Worm (Caenorhabditis elegans) whole organism, L4 larva: Measurements from ENCODE around the gene D1005.10.

Experiments used
- D1046.2 ChIP-seq: fragments of 200-800 bp; sonication (Bioruptor generic); IDR thresholded peaks from 2 replicates; pipeline ENCODE4 v1.3.6; 2022; ENCODE audit warnings: missing genetic modification characterization, missing compliant biosample characterization
- Y105C5A.15 ChIP-seq: fragments of 200-800 bp; sonication (Bioruptor generic); IDR thresholded peaks from 2 replicates; pipeline ENCODE4 v1.3.6; 2022; ENCODE audit warnings: missing genetic modification characterization, missing compliant biosample characterization
- Y48G9A.11 ChIP-seq: fragments of 200-800 bp; sonication (Bioruptor generic); IDR thresholded peaks from 2 replicates; pipeline ENCODE4 v1.3.6; 2022; ENCODE audit warnings: missing genetic modification reagents, missing genetic modification characterization, missing compliant biosample characterization
- Y75B8A.6 ChIP-seq: fragments of 200-800 bp; sonication (Bioruptor generic); IDR thresholded peaks from 2 replicates; pipeline ENCODE4 v1.3.6; 2022; ENCODE audit warnings: missing genetic modification reagents, missing genetic modification characterization, missing compliant biosample characterization
- aha-1 ChIP-seq: fragments of 150-350 bp; peaks from one replicate; lab custom pipeline; 2014; ENCODE audit warnings: missing biosample characterization, missing genetic modification characterization
- ama-1 ChIP-seq: fragments of 150-350 bp; optimal IDR thresholded peaks from 2 replicates; lab custom pipeline; 2014; ENCODE audit warnings: inconsistent platforms, mixed read lengths
- ceh-62 ChIP-seq: sonication (generic microtip); optimal IDR thresholded peaks from 2 replicates; lab custom pipeline; 2017; ENCODE audit warnings: missing biosample characterization, missing genetic modification characterization
- ctbp-1 ChIP-seq: fragments of 200-800 bp; sonication (Bioruptor generic); IDR thresholded peaks from 2 replicates; pipeline ENCODE4 v1.3.6; 2022; ENCODE audit warnings: missing genetic modification reagents, missing genetic modification characterization, missing compliant biosample characterization
- daf-16 ChIP-seq, 3 experiments: sonication (generic microtip); optimal IDR thresholded peaks; 2 replicates each; lab custom pipeline; 2016 to 2017; ENCODE audit warnings: missing genetic modification characterization in 3 of 3, missing genetic modification reagents in 3 of 3, mild to moderate bottlenecking in 2 of 3, missing compliant biosample characterization in 2 of 3, missing biosample characterization in 1 of 3, moderate library complexity in 1 of 3
- dmd-8 ChIP-seq: fragments of 200-800 bp; sonication (Bioruptor generic); IDR thresholded peaks from 2 replicates; pipeline ENCODE4 v1.3.6; 2022; ENCODE audit warnings: missing genetic modification characterization, missing compliant biosample characterization
- duxl-1 ChIP-seq: sonication (generic microtip); optimal IDR thresholded peaks from 2 replicates; lab custom pipeline; 2016; ENCODE audit warnings: mild to moderate bottlenecking, missing genetic modification characterization, moderate library complexity, missing compliant biosample characterization; ENCODE audit not compliant: poor library complexity
- egl-43 ChIP-seq: fragments of 200-800 bp; sonication (Bioruptor generic); IDR thresholded peaks from 2 replicates; pipeline ENCODE4 v1.3.6; 2022; ENCODE audit warnings: missing genetic modification reagents, missing genetic modification characterization, missing compliant biosample characterization
- hmg-1.1 ChIP-seq: fragments of 200-800 bp; sonication (Bioruptor generic); IDR thresholded peaks from 2 replicates; pipeline ENCODE4 v1.3.6; 2022; ENCODE audit warnings: missing genetic modification reagents, missing genetic modification characterization, missing compliant biosample characterization
- lin-39 ChIP-seq: fragments of 150-350 bp; optimal IDR thresholded peaks from 2 replicates; lab custom pipeline; 2014; ENCODE audit warnings: missing biosample characterization, missing genetic modification reagents, missing genetic modification characterization
- lsy-2 ChIP-seq, 2 experiments: fragments of 150-350 bp in 1 of 2; sonication (generic microtip) in 1 of 2; optimal IDR thresholded peaks; 2 replicates each; lab custom pipeline; 2014 to 2017; ENCODE audit warnings: missing biosample characterization in 2 of 2, missing genetic modification characterization in 2 of 2
- madf-5 ChIP-seq, 2 experiments: fragments of 200-800 bp; sonication (Bioruptor generic); IDR thresholded peaks; 2 replicates each; pipeline ENCODE4 v1.3.6; 2022; ENCODE audit warnings: missing compliant biosample characterization in 2 of 2, missing genetic modification characterization in 2 of 2
- madf-9 ChIP-seq: fragments of 200-800 bp; sonication (Bioruptor generic); conservative IDR thresholded peaks from 2 replicates; pipeline ENCODE4 v1.3.6; 2022; ENCODE audit warnings: missing genetic modification reagents, missing genetic modification characterization, missing compliant biosample characterization
- mdl-1 ChIP-seq, 2 experiments: fragments of 150-350 bp in 1 of 2; sonication (generic microtip) in 1 of 2; optimal IDR thresholded peaks; 2 replicates each; lab custom pipeline; 2014 to 2017; ENCODE audit warnings: missing biosample characterization in 2 of 2, missing genetic modification characterization in 2 of 2
- mdt-29 ChIP-seq: fragments of 200-800 bp; sonication (Bioruptor generic); IDR thresholded peaks from 2 replicates; pipeline ENCODE4 v1.3.6; 2022; ENCODE audit warnings: missing genetic modification reagents, missing genetic modification characterization, missing compliant biosample characterization
- nhr-102 ChIP-seq: sonication (generic microtip); optimal IDR thresholded peaks from 2 replicates; lab custom pipeline; 2016; ENCODE audit warnings: mild to moderate bottlenecking, missing genetic modification characterization, moderate library complexity, missing compliant biosample characterization
- nhr-28 ChIP-seq: fragments of 150-350 bp; optimal IDR thresholded peaks from 2 replicates; lab custom pipeline; 2014; ENCODE audit warnings: missing biosample characterization, missing genetic modification characterization
- nhr-41 ChIP-seq: fragments of 200-800 bp; sonication (Bioruptor generic); IDR thresholded peaks from 2 replicates; pipeline ENCODE4 v1.3.6; 2022; ENCODE audit warnings: missing genetic modification reagents, missing genetic modification characterization, missing compliant biosample characterization
- nhr-77 ChIP-seq: fragments of 150-350 bp; optimal IDR thresholded peaks from 2 replicates; lab custom pipeline; 2014; ENCODE audit warnings: missing biosample characterization, missing genetic modification characterization
- pha-4 ChIP-seq, 2 experiments: fragments of 150-350 bp in 1 of 2; fragments of 200-800 bp in 1 of 2; sonication (Bioruptor generic) in 1 of 2; IDR thresholded peaks in 1 of 2; optimal IDR thresholded peaks in 1 of 2; 2 replicates each; pipeline versions ENCODE4 v1.3.6 to Lab custom; 2014 to 2022; ENCODE audit warnings: missing genetic modification characterization in 2 of 2, missing genetic modification reagents in 2 of 2, missing biosample characterization in 1 of 2, missing compliant biosample characterization in 1 of 2
- sdz-12 ChIP-seq: fragments of 200-800 bp; sonication (Bioruptor generic); optimal IDR thresholded peaks from 2 replicates; lab custom pipeline; 2018; ENCODE audit warnings: mild to moderate bottlenecking, missing genetic modification characterization, missing compliant biosample characterization
- set-16 ChIP-seq: fragments of 200-800 bp; sonication (Bioruptor generic); IDR thresholded peaks from 2 replicates; pipeline ENCODE4 v1.3.6; 2022; ENCODE audit warnings: missing genetic modification reagents, missing genetic modification characterization, missing compliant biosample characterization
- snpc-1.2 ChIP-seq: fragments of 200-800 bp; sonication (Bioruptor generic); IDR thresholded peaks from 2 replicates; pipeline ENCODE4 v1.3.6; 2022; ENCODE audit warnings: missing genetic modification reagents, missing genetic modification characterization, missing compliant biosample characterization
- tra-1 ChIP-seq: fragments of 200-800 bp; sonication (Bioruptor generic); IDR thresholded peaks from 2 replicates; pipeline ENCODE4 v1.3.6; 2022; ENCODE audit warnings: missing genetic modification reagents, missing genetic modification characterization, missing compliant biosample characterization
- unc-62 ChIP-seq, 3 experiments: fragments of 150-350 bp in 1 of 3; sonication (generic microtip); optimal IDR thresholded peaks in 2 of 3; peaks in 1 of 3; 1 replicate in 1 of 3; 2 replicates in 2 of 3; lab custom pipeline; 2014 to 2017; ENCODE audit warnings: missing biosample characterization in 3 of 3, missing genetic modification characterization in 3 of 3, missing genetic modification reagents in 3 of 3, missing genotype in 1 of 3
- vab-7 ChIP-seq: fragments of 200-800 bp; sonication (Bioruptor generic); IDR thresholded peaks from 2 replicates; pipeline ENCODE4 v1.3.6; 2022; ENCODE audit warnings: missing genetic modification reagents, missing genetic modification characterization, missing compliant biosample characterization
- zfp-3 ChIP-seq: fragments of 200-800 bp; sonication (Bioruptor generic); conservative IDR thresholded peaks from 2 replicates; pipeline ENCODE4 v1.3.6; 2022; ENCODE audit warnings: missing genetic modification reagents, missing genetic modification characterization, missing compliant biosample characterization

The D1005.10 gene

ce11 chrX:1489574-1489973 is 3.6 kb upstream of the D1005.10 start:
- peak in 1 of 2 experiments; percentile 30 for TF ChIP-seq unc-62 (GFP tag; optimal IDR thresholded peaks at IDR 0.05 in 1 of 2; lab: Kevin White, UChicago)
- TF ChIP-seq unc-62 (tag; optimal IDR thresholded peaks at IDR 0.05; lab: Kevin White, UChicago): no peak
- no peak for TF ChIP-seq hmg-1.1 (GFP tag; lab: Robert Waterston, UW)
- TF ChIP-seq Y105C5A.15 (GFP tag; lab: Robert Waterston, UW): no peak
- TF ChIP-seq nhr-41 (GFP tag; lab: Robert Waterston, UW): no peak
- no peak for TF ChIP-seq madf-9 (GFP tag; lab: Robert Waterston, UW)
- TF ChIP-seq tra-1 (GFP tag; lab: Robert Waterston, UW): no peak
- no peak for TF ChIP-seq ama-1 (lab: Kevin White, UChicago)
- peak; percentile 61 for TF ChIP-seq duxl-1 (tag; lab: Kevin White, UChicago)
- no peak for TF ChIP-seq mdl-1 (tag; optimal IDR thresholded peaks at IDR 0.05; lab: Kevin White, UChicago)
- peak in 1 of 2 experiments; percentile 29 for TF ChIP-seq daf-16 (GFP tag; optimal IDR thresholded peaks at IDR 0.05; lab: Kevin White, UChicago)
- no peak for TF ChIP-seq daf-16 (tag; optimal IDR thresholded peaks at IDR 0.05; lab: Kevin White, UChicago)
- no peak for TF ChIP-seq pha-4 (GFP tag; IDR thresholded peaks at IDR 0.05; lab: Robert Waterston, UW)
- TF ChIP-seq pha-4 (tag; optimal IDR thresholded peaks at IDR 0.05; lab: Kevin White, UChicago): no peak
- TF ChIP-seq ceh-62 (tag; lab: Kevin White, UChicago): no peak
- TF ChIP-seq, all 104 proteins: peak for 3

- TF ChIP-seq zfp-3 (GFP tag; lab: Robert Waterston, UW) (no peak), lsy-2 (tag; optimal IDR thresholded peaks at IDR 0.05; lab: Kevin White, UChicago) (no peak), sdz-12 (GFP tag; lab: Kevin White, UChicago) (peak; percentile 19), D1046.2 (GFP tag; lab: Robert Waterston, UW) (0 out of 2 replicates have a peak, but pooled peaks have one; percentile 19), madf-5 (GFP tag; IDR thresholded peaks at IDR 0.05; lab: Robert Waterston, UW) (no peak), nhr-102 (tag; lab: Kevin White, UChicago) (no peak), snpc-1.2 (no peak), Y75B8A.6 (GFP tag; lab: Robert Waterston, UW) (0 out of 2 replicates have a peak, but pooled peaks have one; percentile 25), vab-7 (GFP tag; lab: Robert Waterston, UW) (peak; percentile 22; the same call in 1 of the 2 replicates), lin-39 (tag; lab: Kevin White, UChicago) (no peak)
Observed at ce11 chrX:1488775-1489174, 2.8 kb upstream of the D1005.10 start.

ce11 chrX:1487096-1487495 is 1.1 kb upstream of the D1005.10 start:
- 0 out of 2 replicates have a peak, but pooled peaks have one; percentile 15 for TF ChIP-seq mdt-29 (GFP tag; lab: Robert Waterston, UW)
- no peak for TF ChIP-seq zfp-3 (GFP tag; lab: Robert Waterston, UW)
- no peak for TF ChIP-seq tra-1 (GFP tag; lab: Robert Waterston, UW)
- TF ChIP-seq nhr-77: no peak
- TF ChIP-seq set-16: peak; percentile 53; the same call in 1 of the 2 replicates
- TF ChIP-seq D1046.2 (GFP tag; lab: Robert Waterston, UW): 0 out of 2 replicates have a peak, but pooled peaks have one; percentile 20
- no peak for TF ChIP-seq vab-7 (GFP tag; lab: Robert Waterston, UW)
- TF ChIP-seq Y75B8A.6 (GFP tag; lab: Robert Waterston, UW): 0 out of 2 replicates have a peak, but pooled peaks have one; percentile 59
- 0 out of 2 replicates have a peak, but pooled peaks have one; percentile 16 for TF ChIP-seq egl-43
- TF ChIP-seq Y48G9A.11: 0 out of 2 replicates have a peak, but pooled peaks have one; percentile 12

- TF ChIP-seq nhr-28 (tag; lab: Kevin White, UChicago) (peak; percentile 38), ctbp-1 (no peak)
Observed at ce11 chrX:1485718-1486117, 267 bp downstream of the D1005.10 start, which contains the start of gene D1005.4. TSS of gene D1005.4 (minus strand) at chrX:1485818.

ce11 chrX:1483229-1483628 is 2.8 kb downstream of the D1005.10 start:
- TF ChIP-seq aha-1 (tag; lab: Kevin White, UChicago) (peak; percentile 90), dmd-8 (GFP tag; lab: Robert Waterston, UW) (no peak)
- TF ChIP-seq, all 104 proteins: peak for 1
